Fruit fly (Drosophila melanogaster) whole organism, wandering third instar larva: ENCODE measurements around the gene wfs1.

Experiments used
- Abd-B ChIP-seq: fragments of >200 bp; optimal IDR thresholded peaks from 2 replicates; lab custom pipeline; 2017; ENCODE audit warnings: missing biosample characterization, missing genetic modification characterization
- CG32264 ChIP-seq: fragments of 200-800 bp; sonication (Bioruptor generic); optimal IDR thresholded peaks from 2 replicates; lab custom pipeline; 2016; ENCODE audit warnings: missing biosample characterization, missing genetic modification characterization
- CG9705 ChIP-seq: fragments of 200-800 bp; sonication (Bioruptor generic); optimal IDR thresholded peaks from 2 replicates; lab custom pipeline; 2018; ENCODE audit warnings: missing biosample characterization, mild to moderate bottlenecking, missing genetic modification characterization
- CrebA ChIP-seq: fragments of 200-800 bp; sonication (Bioruptor generic); optimal IDR thresholded peaks from 2 replicates; lab custom pipeline; 2016; ENCODE audit warnings: missing biosample characterization, mild to moderate bottlenecking, missing genetic modification characterization, borderline replicate concordance
- Dfd ChIP-seq: fragments of >200 bp; optimal IDR thresholded peaks from 2 replicates; lab custom pipeline; 2017; ENCODE audit warnings: missing biosample characterization, missing genetic modification characterization
- Dif ChIP-seq: fragments of 200-275, 200-300 bp; sonication (Bioruptor generic); optimal IDR thresholded peaks from 2 replicates; lab custom pipeline; 2018; ENCODE audit warnings: missing biosample characterization, missing genetic modification characterization; ENCODE audit not compliant: partially characterized antibody
- GATAd ChIP-seq: sonication (Bioruptor generic); optimal IDR thresholded peaks from 2 replicates; lab custom pipeline; 2016; ENCODE audit warnings: missing biosample characterization, missing genetic modification characterization
- HLH106 ChIP-seq: fragments of 200-800 bp; optimal IDR thresholded peaks from 3 replicates; lab custom pipeline; 2019; ENCODE audit warnings: missing biosample characterization, mild to moderate bottlenecking, missing genetic modification characterization, moderate library complexity
- Hnf4 ChIP-seq: fragments of 200-800 bp; sonication (Bioruptor generic); optimal IDR thresholded peaks from 2 replicates; lab custom pipeline; 2016; ENCODE audit warnings: missing biosample characterization, mild to moderate bottlenecking, missing genetic modification characterization
- Hr83 ChIP-seq: fragments of 200-300 bp; sonication (Bioruptor generic); optimal IDR thresholded peaks from 2 replicates; lab custom pipeline; 2016; ENCODE audit warnings: missing biosample characterization, mild to moderate bottlenecking, missing genetic modification characterization, moderate library complexity; ENCODE audit not compliant: poor library complexity, severe bottlenecking
- Mio ChIP-seq: sonication (Bioruptor generic); optimal IDR thresholded peaks from 2 replicates; lab custom pipeline; 2016; ENCODE audit warnings: missing biosample characterization, missing genetic modification characterization
- Myc ChIP-seq: fragments of >200 bp; optimal IDR thresholded peaks from 2 replicates; lab custom pipeline; 2017
- N ChIP-seq: fragments of >200 bp; optimal IDR thresholded peaks from 2 replicates; lab custom pipeline; 2018; ENCODE audit warnings: missing biosample characterization, missing external identifiers, missing genetic modification characterization
- OdsH ChIP-seq: fragments of 200-800 bp; sonication (Bioruptor generic); optimal IDR thresholded peaks from 2 replicates; lab custom pipeline; 2016; ENCODE audit warnings: missing biosample characterization, mild to moderate bottlenecking, missing genetic modification characterization
- Rel ChIP-seq, 2 experiments: fragments of 200-800 bp; sonication (Bioruptor generic) in 1 of 2; optimal IDR thresholded peaks; 2 replicates in 1 of 2; 3 replicates in 1 of 2; lab custom pipeline; 2016 to 2019; ENCODE audit warnings: mild to moderate bottlenecking in 2 of 2, missing biosample characterization in 2 of 2, missing genetic modification characterization in 2 of 2, moderate library complexity in 1 of 2
- Sp1 ChIP-seq: fragments of 200-800 bp; sonication (Bioruptor generic); optimal IDR thresholded peaks from 3 replicates; lab custom pipeline; 2019; ENCODE audit warnings: missing biosample characterization, mild to moderate bottlenecking, missing genetic modification characterization, moderate library complexity
- br ChIP-seq: fragments of 200-800 bp; sonication (Bioruptor generic); optimal IDR thresholded peaks from 2 replicates; lab custom pipeline; 2016; ENCODE audit warnings: missing biosample characterization, missing genetic modification characterization
- brk ChIP-seq: fragments of 200-800 bp; sonication (Bioruptor generic); optimal IDR thresholded peaks from 2 replicates; lab custom pipeline; 2016; ENCODE audit warnings: missing biosample characterization, mild to moderate bottlenecking, missing genetic modification characterization
- dmrt93B ChIP-seq: fragments of 200-800 bp; sonication (Bioruptor generic); optimal IDR thresholded peaks from 2 replicates; lab custom pipeline; 2018; ENCODE audit warnings: missing biosample characterization, mild to moderate bottlenecking, missing genetic modification characterization
- dsf ChIP-seq: sonication (Bioruptor generic); optimal IDR thresholded peaks from 2 replicates; lab custom pipeline; 2016; ENCODE audit warnings: missing biosample characterization, missing genetic modification characterization, borderline replicate concordance
- foxo ChIP-seq, 2 experiments: fragments of 200-800 bp; sonication (Bioruptor generic); optimal IDR thresholded peaks; 2 replicates in 1 of 2; 3 replicates in 1 of 2; lab custom pipeline; 2016 to 2017; ENCODE audit warnings: missing biosample characterization in 2 of 2, missing genetic modification characterization in 2 of 2
- fru ChIP-seq: fragments of 200-800 bp; sonication (Bioruptor generic); optimal IDR thresholded peaks from 3 replicates; lab custom pipeline; 2016; ENCODE audit warnings: missing biosample characterization, mild to moderate bottlenecking, missing genetic modification characterization
- h ChIP-seq: fragments of 200-800 bp; sonication (Bioruptor generic); optimal IDR thresholded peaks from 3 replicates; lab custom pipeline; 2016; ENCODE audit warnings: missing biosample characterization, mild to moderate bottlenecking, missing genetic modification characterization
- jim ChIP-seq: fragments of 175-275, 200-325 bp; sonication (Bioruptor generic); optimal IDR thresholded peaks from 2 replicates; lab custom pipeline; 2016; ENCODE audit warnings: missing biosample characterization, mild to moderate bottlenecking, missing genetic modification characterization
- lola ChIP-seq: fragments of >200 bp; optimal IDR thresholded peaks from 2 replicates; lab custom pipeline; 2017; ENCODE audit warnings: missing biosample characterization, missing genetic modification characterization
- pan ChIP-seq: fragments of >200 bp; optimal IDR thresholded peaks from 2 replicates; lab custom pipeline; 2017
- psq ChIP-seq: fragments of 200-800 bp; sonication (Bioruptor generic); optimal IDR thresholded peaks from 3 replicates; lab custom pipeline; 2017; ENCODE audit warnings: missing biosample characterization, mild to moderate bottlenecking, missing genetic modification characterization, moderate library complexity
- rgr ChIP-seq: fragments of 200-800 bp; sonication (Bioruptor generic); optimal IDR thresholded peaks from 3 replicates; lab custom pipeline; 2016; ENCODE audit warnings: missing biosample characterization, mild to moderate bottlenecking, missing genetic modification characterization
- sage ChIP-seq: fragments of 200-800 bp; sonication (Bioruptor generic); optimal IDR thresholded peaks from 2 replicates; lab custom pipeline; 2016; ENCODE audit warnings: missing biosample characterization, mild to moderate bottlenecking, missing genetic modification characterization
- sv ChIP-seq: fragments of 200-800 bp; sonication (Bioruptor generic); optimal IDR thresholded peaks from 3 replicates; lab custom pipeline; 2016; ENCODE audit warnings: missing biosample characterization, missing genetic modification characterization
- tai ChIP-seq: sonication (Bioruptor generic); optimal IDR thresholded peaks from 2 replicates; lab custom pipeline; 2016; ENCODE audit warnings: missing biosample characterization, missing genetic modification characterization
- usp ChIP-seq: fragments of >200 bp; optimal IDR thresholded peaks from 2 replicates; lab custom pipeline; 2017; ENCODE audit warnings: missing biosample characterization, missing genetic modification characterization
- woc ChIP-seq: sonication (Bioruptor generic); optimal IDR thresholded peaks from 2 replicates; lab custom pipeline; 2016; ENCODE audit warnings: missing biosample characterization, mild to moderate bottlenecking, missing genetic modification characterization

wfs1 gene

DNA sequence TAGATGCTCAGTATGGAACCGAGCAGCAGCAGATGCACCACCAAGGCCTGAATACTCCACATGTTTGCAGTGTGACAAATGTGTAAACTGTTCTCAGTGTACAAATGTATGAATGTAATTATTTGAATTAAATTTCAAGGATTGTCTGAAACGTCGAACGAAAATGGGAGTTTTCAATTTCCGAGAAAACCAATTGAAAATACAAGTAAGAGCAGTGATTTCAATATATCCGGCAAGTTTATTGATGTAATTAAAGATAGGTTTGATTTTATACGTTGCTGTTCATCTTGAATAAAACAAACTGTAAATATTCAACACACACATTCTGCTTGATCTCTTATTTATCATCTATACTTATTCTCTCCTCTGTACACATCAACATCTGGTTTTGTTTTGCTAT is 20.5 kb upstream of the wfs1 start, which contains the start of gene CG4907:
TSS of gene CG4907 (minus strand) at position 101 of the 400 bp plus-strand sequence.
- TF ChIP-seq h (GFP tag; lab: Kevin White, UChicago): no peak
- TF ChIP-seq, all 38 proteins: peak for 0

DNA sequence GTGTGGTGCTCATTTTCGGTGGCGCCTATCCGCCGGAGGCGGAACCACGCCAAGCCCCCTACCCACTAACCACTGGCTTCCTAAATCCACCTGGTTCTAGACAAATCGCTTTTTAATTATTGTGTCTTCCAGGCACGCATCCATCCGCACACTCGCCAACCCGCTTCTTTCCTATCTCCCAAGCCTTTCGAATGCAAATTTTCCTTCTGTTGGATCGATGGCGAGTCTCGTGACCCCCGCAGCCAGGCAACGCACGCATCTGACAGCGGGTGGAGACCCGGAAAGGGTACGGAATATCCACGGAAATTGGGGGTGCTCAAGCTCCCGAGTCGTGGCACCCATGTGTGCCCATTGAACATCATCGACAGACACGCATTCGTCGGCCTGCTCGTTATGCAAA is 17.0 kb upstream of the wfs1 start, which contains the start of gene CG13842:
TSS of gene CG13842 (minus strand) at position 101 of the 400 bp plus-strand sequence.
- no peak for TF ChIP-seq foxo (GFP tag; optimal IDR thresholded peaks at IDR 0.05; lab: Kevin White, UChicago)

DNA sequence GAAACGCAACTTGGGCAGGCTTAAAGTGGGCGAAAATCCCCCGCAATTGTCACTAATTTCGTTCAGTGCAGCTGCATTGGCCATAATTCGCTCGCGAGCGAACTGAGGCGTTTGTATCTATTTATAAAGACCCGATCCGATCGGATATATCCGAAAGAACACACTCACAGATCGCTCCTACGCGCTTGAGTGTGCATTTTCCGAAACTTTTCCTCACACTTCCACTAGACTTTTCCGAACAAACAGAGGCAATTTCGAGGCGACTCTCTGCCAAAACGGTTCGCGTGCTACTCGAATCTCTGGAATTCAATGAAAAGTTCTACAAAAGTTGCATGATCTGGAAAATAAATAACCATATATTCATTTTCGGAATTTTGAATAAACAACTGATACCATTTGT is 11.6 kb upstream of the wfs1 start, which contains the start of the genes CG6972 and CCAP:
TSS of gene CG6972 (plus strand) at position 215 of the 400 bp plus-strand sequence.
TSS of gene CCAP (minus strand) at position 292 of the 400 bp plus-strand sequence.
- TF ChIP-seq HLH106 (tag; lab: Kevin White, UChicago): no peak
- TF ChIP-seq Mio (GFP tag; lab: Kevin White, UChicago): no peak

DNA sequence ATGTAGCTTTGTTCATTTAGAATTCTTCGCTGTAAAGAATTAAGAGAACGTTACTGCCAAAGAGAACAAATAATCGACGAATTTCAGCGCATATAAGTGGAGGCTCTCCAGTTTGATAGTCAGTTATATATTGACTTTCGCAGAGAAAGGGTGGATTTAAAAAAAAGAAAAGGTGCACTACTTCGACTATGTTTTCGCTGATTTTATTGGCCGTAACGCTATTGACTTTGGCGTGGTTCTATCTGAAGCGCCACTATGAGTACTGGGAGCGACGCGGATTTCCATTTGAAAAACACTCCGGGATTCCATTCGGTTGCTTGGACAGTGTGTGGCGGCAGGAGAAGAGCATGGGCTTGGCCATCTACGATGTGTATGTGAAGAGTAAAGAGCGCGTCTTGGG is 8.0 kb upstream of the wfs1 start, which contains the start of gene Cyp6d4:
TSS of gene Cyp6d4 (plus strand) at position 112 of the 400 bp plus-strand sequence.
- TF ChIP-seq OdsH (GFP tag; lab: Kevin White, UChicago) (no peak), rgr (GFP tag; lab: Kevin White, UChicago) (no peak), N (GFP tag; lab: Kevin White, UChicago) (no peak), HLH106 (tag; lab: Kevin White, UChicago) (no peak), Hnf4 (GFP tag; lab: Kevin White, UChicago) (no peak), sv (GFP tag; lab: Kevin White, UChicago) (no peak), Dif (GFP tag; lab: Kevin White, UChicago) (peak; percentile 25), fru (GFP tag; lab: Kevin White, UChicago) (peak; percentile 65)
- TF ChIP-seq, all 38 proteins: peak for 2

DNA sequence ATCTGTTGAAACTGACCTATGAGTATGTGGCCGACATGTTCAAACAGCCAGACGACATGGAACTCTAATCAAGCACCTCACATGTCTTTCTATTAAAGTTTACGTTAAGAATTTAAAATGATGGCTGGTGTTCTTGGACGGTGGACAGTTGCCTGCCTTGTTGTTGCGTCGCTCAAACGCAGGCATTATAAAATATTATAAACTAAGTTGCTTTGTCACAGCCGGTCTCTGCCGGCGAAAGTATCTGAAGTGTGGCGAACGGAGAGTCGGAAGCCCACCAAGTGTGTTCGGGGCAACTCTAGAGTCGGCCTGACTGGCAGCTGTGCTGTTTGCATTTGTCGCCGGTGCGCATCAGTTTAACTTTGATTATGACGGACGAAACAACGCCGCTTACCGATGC is 4.5 kb upstream of the wfs1 start, which contains the start of gene cd:
TSS of gene cd (plus strand) at position 301 of the 400 bp plus-strand sequence.
- TF ChIP-seq Myc (lab: Kevin White, UChicago): no peak
- TF ChIP-seq usp (GFP tag; lab: Kevin White, UChicago): no peak
- no peak for TF ChIP-seq lola (GFP tag; lab: Kevin White, UChicago)
- TF ChIP-seq Rel (GFP tag; optimal IDR thresholded peaks at IDR 0.05; lab: Kevin White, UChicago): no peak
- TF ChIP-seq Rel (tag; optimal IDR thresholded peaks at IDR 0.05; lab: Kevin White, UChicago): no peak
- TF ChIP-seq pan (lab: Kevin White, UChicago): no peak
- no peak for TF ChIP-seq dsf (GFP tag; lab: Kevin White, UChicago)
- TF ChIP-seq HLH106 (tag; lab: Kevin White, UChicago): no peak
- no peak for TF ChIP-seq Dif (GFP tag; lab: Kevin White, UChicago)
- no peak for TF ChIP-seq psq (GFP tag; lab: Kevin White, UChicago)
- TF ChIP-seq jim (GFP tag; lab: Kevin White, UChicago): no peak
- TF ChIP-seq fru (GFP tag; lab: Kevin White, UChicago): no peak
- TF ChIP-seq GATAd (GFP tag; lab: Kevin White, UChicago): no peak
- TF ChIP-seq sage (GFP tag; lab: Kevin White, UChicago): no peak
- TF ChIP-seq CrebA (GFP tag; lab: Kevin White, UChicago): no peak
- TF ChIP-seq br: no peak
- no peak for TF ChIP-seq brk (GFP tag; lab: Kevin White, UChicago)
- TF ChIP-seq tai (GFP tag; lab: Kevin White, UChicago): no peak
- TF ChIP-seq sv (GFP tag; lab: Kevin White, UChicago): no peak
- no peak for TF ChIP-seq Hr83 (GFP tag; lab: Kevin White, UChicago)

DNA sequence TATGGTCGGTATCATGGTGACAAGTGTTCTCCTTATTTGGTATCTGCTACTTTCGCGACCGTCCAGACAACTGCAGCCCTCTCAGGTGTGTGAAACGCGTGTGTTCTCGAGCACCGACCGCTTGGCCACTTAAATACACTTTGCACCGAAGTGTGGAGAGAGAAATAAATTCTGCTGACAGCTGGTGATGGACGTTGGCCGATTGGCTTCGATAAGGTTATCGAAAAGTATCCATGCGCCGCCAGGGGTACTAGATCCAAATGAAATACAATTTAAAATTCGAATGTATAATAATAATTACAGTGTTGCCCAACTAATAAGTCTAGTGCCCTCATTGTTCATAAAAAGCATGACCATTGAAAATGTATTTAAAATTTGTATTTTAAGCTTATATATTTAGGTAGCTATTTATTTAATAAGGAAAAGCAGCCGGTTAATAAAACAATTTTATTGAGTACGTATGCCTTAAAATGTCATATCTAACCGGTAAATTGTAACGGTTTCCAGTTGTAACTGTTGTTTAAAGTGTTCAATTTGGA is 3.8 kb downstream of the wfs1 start, which contains the start of the genes Gclm and CG17625:
TSS of gene Gclm (minus strand) at position 175 of the 539 bp plus-strand sequence.
TSS of gene CG17625 (plus strand) at position 514 of the 539 bp plus-strand sequence.
- TF ChIP-seq rgr (GFP tag; lab: Kevin White, UChicago) (peak; percentile 61), sage (GFP tag; lab: Kevin White, UChicago) (no peak), N (GFP tag; lab: Kevin White, UChicago) (no peak), Hnf4 (GFP tag; lab: Kevin White, UChicago) (no peak), dsf (GFP tag; lab: Kevin White, UChicago) (peak; percentile 34), pan (lab: Kevin White, UChicago) (no peak), Myc (lab: Kevin White, UChicago) (no peak), Mio (GFP tag; lab: Kevin White, UChicago) (no peak), Sp1 (peak; percentile 59), OdsH (GFP tag; lab: Kevin White, UChicago) (peak; percentile 58), br (peak; percentile 60), Dif (GFP tag; lab: Kevin White, UChicago) (no peak), dmrt93B (GFP tag; lab: Kevin White, UChicago) (no peak), HLH106 (tag; lab: Kevin White, UChicago) (peak; percentile 64), Abd-B (GFP tag; lab: Kevin White, UChicago) (no peak), woc (peak; percentile 42), brk (GFP tag; lab: Kevin White, UChicago) (no peak), h (GFP tag; lab: Kevin White, UChicago) (peak; percentile 67), Rel (GFP tag; optimal IDR thresholded peaks at IDR 0.05; lab: Kevin White, UChicago) (no peak), Rel (tag; optimal IDR thresholded peaks at IDR 0.05; lab: Kevin White, UChicago) (peak; percentile 57), Hr83 (GFP tag; lab: Kevin White, UChicago) (peak; percentile 52), Dfd (GFP tag; lab: Kevin White, UChicago) (no peak), tai (GFP tag; lab: Kevin White, UChicago) (no peak), lola (GFP tag; lab: Kevin White, UChicago) (no peak), CG32264 (GFP tag; lab: Kevin White, UChicago) (no peak), CrebA (GFP tag; lab: Kevin White, UChicago) (no peak), jim (GFP tag; lab: Kevin White, UChicago) (no peak), CG9705 (GFP tag; lab: Kevin White, UChicago) (peak; percentile 26)
